Fruit fly (Drosophila melanogaster) Kc167 (cell line): ENCODE data around the gene CG14050.

Experiments
- Sin3A ChIP-seq: fragments of >200 bp; optimal IDR thresholded peaks from 2 replicates; lab custom pipeline; 2018; ENCODE audit warnings: missing external identifiers
- h ChIP-seq: fragments of >200 bp; optimal IDR thresholded peaks from 3 replicates; lab custom pipeline; 2018; ENCODE audit warnings: missing external identifiers
- insv ChIP-seq: fragments of >200 bp; optimal IDR thresholded peaks from 3 replicates; lab custom pipeline; 2018; ENCODE audit warnings: missing external identifiers
- psq ChIP-seq: fragments of >200 bp; optimal IDR thresholded peaks from 2 replicates; lab custom pipeline; 2017; ENCODE audit warnings: missing external identifiers
- ttk ChIP-seq: sonication (Bioruptor generic); optimal IDR thresholded peaks from 2 replicates; lab custom pipeline; 2017; ENCODE audit warnings: missing external identifiers

- TF ChIP-seq h (no peak), psq (lab: Kevin White, UChicago) (no peak), insv (no peak), Sin3A (lab: Kevin White, UChicago) (no peak), ttk (lab: Kevin White, UChicago) (no peak)
Measured at dm6 chrX:2305842-2306300, 20.1 kb downstream of the CG14050 start.
